Worm (Caenorhabditis elegans) whole organism, young adult: ENCODE measurements around the gene C24H10.3.

Experiments used
- K12H6.12 ChIP-seq: fragments of 200-800 bp; sonication (Bioruptor generic); optimal IDR thresholded peaks from 2 replicates; lab custom pipeline; 2018; ENCODE audit warnings: mild to moderate bottlenecking, missing genetic modification characterization, missing compliant biosample characterization
- Y79H2A.3 ChIP-seq: fragments of 200-800 bp; sonication (Bioruptor generic); conservative IDR thresholded peaks from 2 replicates; pipeline ENCODE4 v1.3.6; 2022; ENCODE audit warnings: missing genetic modification reagents, missing genetic modification characterization, missing compliant biosample characterization
- aptf-2 ChIP-seq: fragments of 200-800 bp; sonication (Bioruptor generic); conservative IDR thresholded peaks from 2 replicates; pipeline ENCODE4 v1.3.6; 2022; ENCODE audit warnings: missing genetic modification reagents, missing genetic modification characterization, missing compliant biosample characterization
- aptf-3 ChIP-seq: fragments of 200-800 bp; sonication (Bioruptor generic); IDR thresholded peaks from 2 replicates; pipeline ENCODE4 v1.3.6; 2022; ENCODE audit warnings: missing genetic modification characterization, missing compliant biosample characterization
- atf-7 ChIP-seq: sonication (generic microtip); optimal IDR thresholded peaks from 2 replicates; lab custom pipeline; 2017; ENCODE audit warnings: mild to moderate bottlenecking, missing genetic modification characterization, missing compliant biosample characterization
- athp-1 ChIP-seq: sonication (generic microtip); optimal IDR thresholded peaks from 2 replicates; lab custom pipeline; 2017; ENCODE audit warnings: mild to moderate bottlenecking, missing genetic modification characterization, missing compliant biosample characterization
- ceh-40 ChIP-seq: fragments of 200-800 bp; sonication (Bioruptor generic); IDR thresholded peaks from 2 replicates; pipeline ENCODE4 v1.3.6; 2022; ENCODE audit warnings: missing genetic modification characterization, missing compliant biosample characterization
- ceh-58 ChIP-seq: fragments of 200-800 bp; sonication (Bioruptor generic); IDR thresholded peaks from 2 replicates; pipeline ENCODE4 v1.3.6; 2022; ENCODE audit warnings: missing genetic modification characterization, missing compliant biosample characterization
- die-1 ChIP-seq: sonication (generic microtip); optimal IDR thresholded peaks from 2 replicates; lab custom pipeline; 2016; ENCODE audit warnings: missing genotype, mild to moderate bottlenecking, missing genetic modification characterization, missing compliant biosample characterization
- dpff-1 ChIP-seq: sonication (generic microtip); optimal IDR thresholded peaks from 2 replicates; lab custom pipeline; 2017; ENCODE audit warnings: mild to moderate bottlenecking, missing genetic modification characterization, missing compliant biosample characterization
- efl-1 ChIP-seq: fragments of 150-350 bp; optimal IDR thresholded peaks from 2 replicates; lab custom pipeline; 2014; ENCODE audit warnings: missing biosample characterization, missing genetic modification reagents, missing genetic modification characterization
- egl-18 ChIP-seq: fragments of 200-800 bp; sonication (Bioruptor generic); IDR thresholded peaks from 2 replicates; pipeline ENCODE4 v1.3.6; 2022; ENCODE audit warnings: missing genetic modification reagents, missing genetic modification characterization, missing compliant biosample characterization
- ets-4 ChIP-seq: fragments of 200-800 bp; sonication (Bioruptor generic); optimal IDR thresholded peaks from 2 replicates; lab custom pipeline; 2018; ENCODE audit warnings: mild to moderate bottlenecking, missing genetic modification characterization, missing compliant biosample characterization
- him-1 ChIP-seq: sonication (generic microtip); optimal IDR thresholded peaks from 2 replicates; lab custom pipeline; 2016; ENCODE audit warnings: missing genotype, missing genetic modification reagents, missing genetic modification characterization, missing compliant biosample characterization
- hlh-12 ChIP-seq: sonication (generic microtip); optimal IDR thresholded peaks from 2 replicates; lab custom pipeline; 2016; ENCODE audit warnings: missing genetic modification characterization, missing compliant biosample characterization
- hlh-26 ChIP-seq: fragments of 200-800 bp; sonication (Bioruptor generic); conservative IDR thresholded peaks from 2 replicates; pipeline ENCODE4 v1.3.6; 2022; ENCODE audit warnings: missing genetic modification reagents, missing genetic modification characterization, missing compliant biosample characterization
- lag-1 ChIP-seq: fragments of 200-800 bp; sonication (Bioruptor generic); IDR thresholded peaks from 2 replicates; pipeline ENCODE4 v1.3.6; 2022; ENCODE audit warnings: missing genetic modification reagents, missing genetic modification characterization, missing compliant biosample characterization
- let-526 ChIP-seq: fragments of 200-800 bp; sonication (Bioruptor generic); IDR thresholded peaks from 2 replicates; pipeline ENCODE4 v1.3.6; 2022; ENCODE audit warnings: missing genetic modification reagents, missing genetic modification characterization, missing compliant biosample characterization
- lin-26 ChIP-seq: fragments of 200-800 bp; sonication (Bioruptor generic); IDR thresholded peaks from 2 replicates; pipeline ENCODE4 v1.3.6; 2022; ENCODE audit warnings: missing genetic modification reagents, missing genetic modification characterization, missing compliant biosample characterization
- lin-40 ChIP-seq: sonication (generic microtip); optimal IDR thresholded peaks from 2 replicates; lab custom pipeline; 2016; ENCODE audit warnings: missing genetic modification characterization, mild to moderate bottlenecking, missing compliant biosample characterization, missing genotype, missing genetic modification reagents
- lir-1 ChIP-seq: fragments of 200-800 bp; sonication (Bioruptor generic); conservative IDR thresholded peaks from 2 replicates; pipeline ENCODE4 v1.3.6; 2022; ENCODE audit warnings: missing genetic modification reagents, missing genetic modification characterization, missing compliant biosample characterization
- lsl-1 ChIP-seq: fragments of 200-800 bp; sonication (Bioruptor generic); optimal IDR thresholded peaks from 2 replicates; lab custom pipeline; 2018; ENCODE audit warnings: mild to moderate bottlenecking, missing genetic modification characterization, moderate library complexity, missing compliant biosample characterization
- madf-8 ChIP-seq: fragments of 200-800 bp; sonication (Bioruptor generic); conservative IDR thresholded peaks from 2 replicates; pipeline ENCODE4 v1.3.6; 2022; ENCODE audit warnings: missing genetic modification reagents, missing genetic modification characterization, missing compliant biosample characterization
- mes-4 ChIP-seq: sonication (generic microtip); optimal IDR thresholded peaks from 2 replicates; lab custom pipeline; 2016; ENCODE audit warnings: missing genotype, missing genetic modification characterization, missing compliant biosample characterization
- nfya-1 ChIP-seq: sonication (generic microtip); optimal IDR thresholded peaks from 2 replicates; lab custom pipeline; 2017; ENCODE audit warnings: antibody characterized with exemption, missing compliant biosample characterization, missing genetic modification characterization, borderline replicate concordance; ENCODE audit not compliant: insufficient read depth
- nfya-2 ChIP-seq: fragments of 200-800 bp; sonication (Bioruptor generic); IDR thresholded peaks from 2 replicates; pipeline ENCODE4 v1.3.6; 2022; ENCODE audit warnings: missing genetic modification reagents, missing genetic modification characterization, missing compliant biosample characterization
- nhr-120 ChIP-seq: fragments of 200-800 bp; sonication (Bioruptor generic); IDR thresholded peaks from 2 replicates; pipeline ENCODE4 v1.3.6; 2022; ENCODE audit warnings: missing genetic modification characterization, missing compliant biosample characterization
- nhr-27 ChIP-seq: fragments of 200-800 bp; sonication (Bioruptor generic); optimal IDR thresholded peaks from 2 replicates; lab custom pipeline; 2018; ENCODE audit warnings: mild to moderate bottlenecking, missing genetic modification characterization, moderate library complexity, missing compliant biosample characterization
- nhr-90 ChIP-seq: sonication (generic microtip); optimal IDR thresholded peaks from 2 replicates; lab custom pipeline; 2016; ENCODE audit warnings: missing genotype, mild to moderate bottlenecking, missing genetic modification characterization, missing compliant biosample characterization
- pha-4 ChIP-seq: fragments of 150-350 bp; sonication (generic microtip); optimal IDR thresholded peaks from 2 replicates; lab custom pipeline; 2014; ENCODE audit warnings: missing biosample characterization, missing genetic modification reagents, missing genetic modification characterization
- rcor-1 ChIP-seq: fragments of 200-800 bp; sonication (Bioruptor generic); IDR thresholded peaks from 2 replicates; pipeline ENCODE4 v1.3.6; 2022; ENCODE audit warnings: missing genetic modification reagents, missing genetic modification characterization, missing compliant biosample characterization
- repo-1 ChIP-seq: sonication (generic microtip); optimal IDR thresholded peaks from 2 replicates; lab custom pipeline; 2017; ENCODE audit warnings: mild to moderate bottlenecking, missing genetic modification characterization, missing compliant biosample characterization
- sdz-38 ChIP-seq: sonication (generic microtip); optimal IDR thresholded peaks from 2 replicates; lab custom pipeline; 2016; ENCODE audit warnings: missing genotype, missing genetic modification characterization, missing compliant biosample characterization
- sptf-2 ChIP-seq: fragments of 200-800 bp; sonication (Bioruptor generic); optimal IDR thresholded peaks from 2 replicates; lab custom pipeline; 2018; ENCODE audit warnings: mild to moderate bottlenecking, missing genetic modification characterization, missing compliant biosample characterization
- ztf-18 ChIP-seq: sonication (generic microtip); optimal IDR thresholded peaks from 2 replicates; lab custom pipeline; 2016; ENCODE audit warnings: missing genotype, mild to moderate bottlenecking, missing genetic modification characterization, missing compliant biosample characterization
- ztf-3 ChIP-seq: fragments of 200-800 bp; sonication (Bioruptor generic); optimal IDR thresholded peaks from 2 replicates; lab custom pipeline; 2018; ENCODE audit warnings: mild to moderate bottlenecking, missing genetic modification characterization, missing compliant biosample characterization

C24H10.3 gene

ce11 chrX:5038812-5039211 is 22.0 kb upstream of the C24H10.3 start:
- no peak for TF ChIP-seq ztf-3 (GFP tag; lab: Kevin White, UChicago)
- no peak for TF ChIP-seq nfya-2
- no peak for TF ChIP-seq ets-4 (GFP tag; lab: Kevin White, UChicago)

- TF ChIP-seq efl-1 (GFP tag; lab: Kevin White, UChicago) (no peak), pha-4 (tag; lab: Kevin White, UChicago) (no peak), lir-1 (GFP tag; lab: Robert Waterston, UW) (no peak), athp-1 (no peak), ceh-58 (GFP tag; lab: Robert Waterston, UW) (no peak), lag-1 (no peak), lin-26 (GFP tag; lab: Robert Waterston, UW) (no peak), him-1 (tag; lab: Kevin White, UChicago) (no peak), rcor-1 (GFP tag; lab: Robert Waterston, UW) (no peak), aptf-2 (GFP tag; lab: Robert Waterston, UW) (no peak), lsl-1 (no peak), K12H6.12 (no peak)
Measured at ce11 chrX:5040038-5040437, 20.8 kb upstream of the C24H10.3 start.

- TF ChIP-seq aptf-2 (GFP tag; lab: Robert Waterston, UW) (no peak), lin-40 (no peak), hlh-12 (tag; lab: Kevin White, UChicago) (no peak), sdz-38 (tag; lab: Kevin White, UChicago) (no peak), dpff-1 (tag; lab: Kevin White, UChicago) (no peak), nfya-1 (no peak), nhr-90 (tag; lab: Kevin White, UChicago) (no peak), mes-4 (no peak), ceh-40 (no peak), sptf-2 (GFP tag; lab: Kevin White, UChicago) (no peak), nhr-27 (tag; lab: Kevin White, UChicago) (no peak), egl-18 (GFP tag; lab: Robert Waterston, UW) (no peak), aptf-3 (no peak), let-526 (GFP tag; lab: Robert Waterston, UW) (no peak), repo-1 (no peak), nhr-120 (GFP tag; lab: Robert Waterston, UW) (no peak), atf-7 (tag; lab: Kevin White, UChicago) (no peak), Y79H2A.3 (no peak), hlh-26 (GFP tag; lab: Robert Waterston, UW) (no peak)
- TF ChIP-seq, all 124 proteins: peak for 0
Measured at ce11 chrX:5043887-5044286, 17.0 kb upstream of the C24H10.3 start, which contains the start of gene Y64H9A.2. TSS of gene Y64H9A.2 (plus strand) at chrX:5043976.

- peak; percentile 2 for TF ChIP-seq mes-4
- peak; percentile 9 for TF ChIP-seq die-1 (tag; lab: Kevin White, UChicago)
Measured at ce11 chrX:5056199-5056598, 4.7 kb upstream of the C24H10.3 start.

- TF ChIP-seq K12H6.12: no peak
- no peak for TF ChIP-seq madf-8 (GFP tag; lab: Robert Waterston, UW)
- peak; percentile 60 for TF ChIP-seq ztf-18 (tag; lab: Kevin White, UChicago)
Measured at ce11 chrX:5059163-5059562, 1.7 kb upstream of the C24H10.3 start, which contains the start of gene C24H10.4. TSS of gene C24H10.4 (minus strand) at chrX:5059263.
